Worm (Caenorhabditis elegans) whole organism, mixed stage, embryonic: Measurements from ENCODE around the gene C25E10.16.

Experiments
- blmp-1 ChIP-seq: fragments of 150-350 bp; optimal IDR thresholded peaks from 2 replicates; lab custom pipeline; 2014; ENCODE audit warnings: missing biosample characterization, missing genetic modification characterization
- drap-1 ChIP-seq: fragments of 200-800 bp; sonication (Bioruptor generic); optimal IDR thresholded peaks from 3 replicates; lab custom pipeline; 2018; ENCODE audit warnings: mild to moderate bottlenecking, missing genetic modification characterization, missing compliant biosample characterization
- ham-2 ChIP-seq: fragments of 200-800 bp; sonication (Bioruptor generic); optimal IDR thresholded peaks from 2 replicates; lab custom pipeline; 2018; ENCODE audit warnings: mild to moderate bottlenecking, missing genetic modification characterization, missing compliant biosample characterization
- lin-13 ChIP-seq: fragments of 150-350 bp; optimal IDR thresholded peaks from 2 replicates; lab custom pipeline; 2014; ENCODE audit warnings: missing biosample characterization, missing genetic modification characterization
- lin-32 ChIP-seq: fragments of 200-800 bp; sonication (Bioruptor generic); optimal IDR thresholded peaks from 2 replicates; lab custom pipeline; 2018; ENCODE audit warnings: mild to moderate bottlenecking, missing genetic modification characterization, missing compliant biosample characterization
- nhr-2 ChIP-seq: fragments of 150-350 bp; optimal IDR thresholded peaks from 2 replicates; lab custom pipeline; 2014; ENCODE audit warnings: missing biosample characterization, missing genetic modification characterization
- nhr-28 ChIP-seq: fragments of 150-350 bp; optimal IDR thresholded peaks from 2 replicates; lab custom pipeline; 2014; ENCODE audit warnings: missing biosample characterization, missing genetic modification characterization
- pha-4 ChIP-seq: fragments of 150-350 bp; optimal IDR thresholded peaks from 2 replicates; lab custom pipeline; 2018; ENCODE audit warnings: missing biosample characterization, missing genetic modification reagents, missing genetic modification characterization
- snpc-4 ChIP-seq: fragments of 150-350 bp; optimal IDR thresholded peaks from 2 replicates; lab custom pipeline; 2014; ENCODE audit warnings: missing biosample characterization, missing genetic modification characterization
- unc-120 ChIP-seq: sonication (generic microtip); optimal IDR thresholded peaks from 2 replicates; lab custom pipeline; 2017; ENCODE audit warnings: missing genetic modification characterization, missing compliant biosample characterization; ENCODE audit not compliant: poor library complexity, severe bottlenecking
- unc-62 ChIP-seq: fragments of 150-350 bp; optimal IDR thresholded peaks from 2 replicates; lab custom pipeline; 2014; ENCODE audit warnings: missing biosample characterization, missing genetic modification reagents, missing genetic modification characterization

- TF ChIP-seq nhr-28 = no peak
- no peak for TF ChIP-seq ham-2 (GFP tag; lab: Kevin White, UChicago)
- no peak for TF ChIP-seq snpc-4 (tag; lab: Kevin White, UChicago)
- no peak for TF ChIP-seq drap-1 (GFP tag; lab: Kevin White, UChicago)
- TF ChIP-seq unc-62 = no peak
- TF ChIP-seq blmp-1 (tag; lab: Kevin White, UChicago) = no peak
- TF ChIP-seq lin-32 (GFP tag; lab: Kevin White, UChicago) = no peak
- TF ChIP-seq pha-4 = no peak
- no peak for TF ChIP-seq unc-120
- TF ChIP-seq lin-13 (tag; lab: Kevin White, UChicago) = no peak
- TF ChIP-seq nhr-2 = no peak
Observed at ce11 chrV:9098280-9098973, 39.1 kb upstream of the C25E10.16 start, which contains the start of gene F21C10.9.
